Fruit fly (Drosophila melanogaster) whole organism, embryonic: ENCODE results near the gene Kah.

Experiments used
- Adf1 ChIP-seq: fragments of 200-800 bp; sonication (Bioruptor generic); IDR thresholded peaks from 2 replicates; pipeline ENCODE4 v1.3.6; 2022; ENCODE audit warnings: missing biosample characterization, missing genetic modification characterization
- CG12744 ChIP-seq: fragments of 200-800 bp; sonication (Bioruptor generic); optimal IDR thresholded peaks from 2 replicates; lab custom pipeline; 2016; ENCODE audit warnings: missing biosample characterization, missing genetic modification characterization
- CG12769 ChIP-seq: fragments of 200-800 bp; sonication (Bioruptor generic); optimal IDR thresholded peaks from 2 replicates; lab custom pipeline; 2019; ENCODE audit warnings: missing biosample characterization, mild to moderate bottlenecking, missing genetic modification characterization, moderate library complexity
- CG13424 ChIP-seq: fragments of 200-800 bp; sonication (Bioruptor generic); optimal IDR thresholded peaks from 2 replicates; lab custom pipeline; 2019; ENCODE audit warnings: missing biosample characterization, mild to moderate bottlenecking, missing genetic modification characterization, moderate library complexity
- CG14441 ChIP-seq: fragments of 200-800 bp; sonication (Bioruptor generic); IDR thresholded peaks from 2 replicates; pipeline ENCODE4 v1.3.6; 2022; ENCODE audit warnings: missing biosample characterization, missing genetic modification characterization
- CG18011 ChIP-seq: fragments of 200-800 bp; sonication (Bioruptor generic); optimal IDR thresholded peaks from 2 replicates; lab custom pipeline; 2017; ENCODE audit warnings: missing biosample characterization, missing genetic modification characterization, mild to moderate bottlenecking, moderate library complexity, missing genotype
- CG2678 ChIP-seq: fragments of 200-800 bp; sonication (Bioruptor generic); optimal IDR thresholded peaks from 3 replicates; lab custom pipeline; 2019; ENCODE audit warnings: missing biosample characterization, mild to moderate bottlenecking, missing genetic modification characterization, moderate library complexity
- CG34376 ChIP-seq: fragments of 200-800 bp; sonication (Bioruptor generic); optimal IDR thresholded peaks from 2 replicates; lab custom pipeline; 2018; ENCODE audit warnings: missing biosample characterization, mild to moderate bottlenecking, missing genetic modification characterization
- CG43689 ChIP-seq: fragments of 200-800 bp; sonication (Bioruptor generic); IDR thresholded peaks from 2 replicates; pipeline ENCODE4 v1.3.6; 2022; ENCODE audit warnings: missing biosample characterization, missing genetic modification characterization
- CG6654 ChIP-seq: fragments of 200-800 bp; sonication (Bioruptor generic); optimal IDR thresholded peaks from 2 replicates; lab custom pipeline; 2017; ENCODE audit warnings: missing biosample characterization, mild to moderate bottlenecking, missing genetic modification characterization
- CG6689 ChIP-seq: fragments of 200-800 bp; sonication (Bioruptor generic); IDR thresholded peaks from 2 replicates; pipeline ENCODE4 v1.3.6; 2022; ENCODE audit warnings: missing biosample characterization, missing genetic modification characterization
- CG7963 ChIP-seq: fragments of 200-800 bp; sonication (Bioruptor generic); IDR thresholded peaks from 3 replicates; pipeline ENCODE4 v1.3.6; 2022; ENCODE audit warnings: missing biosample characterization, missing genetic modification characterization; ENCODE audit not compliant: partially characterized antibody
- CG8359 ChIP-seq: fragments of 200-800 bp; sonication (Bioruptor generic); optimal IDR thresholded peaks from 2 replicates; lab custom pipeline; 2017; ENCODE audit warnings: missing biosample characterization, mild to moderate bottlenecking, missing genetic modification characterization, borderline replicate concordance
- Chrac-16 ChIP-seq: fragments of 200-800 bp; sonication (Bioruptor generic); optimal IDR thresholded peaks from 3 replicates; lab custom pipeline; 2016; ENCODE audit warnings: missing biosample characterization, missing genetic modification characterization
- CoRest ChIP-seq: fragments of 200-800 bp; sonication (Bioruptor generic); optimal IDR thresholded peaks from 3 replicates; lab custom pipeline; 2018; ENCODE audit warnings: missing biosample characterization, mild to moderate bottlenecking, missing genetic modification characterization, moderate library complexity
- Dad ChIP-seq: fragments of 200-800 bp; sonication (Bioruptor generic); optimal IDR thresholded peaks from 3 replicates; lab custom pipeline; 2016; ENCODE audit warnings: missing biosample characterization, missing genetic modification characterization
- Dbx ChIP-seq: fragments of 200-800 bp; sonication (Bioruptor generic); IDR thresholded peaks from 3 replicates; pipeline ENCODE4 v1.3.6; 2022; ENCODE audit warnings: missing biosample characterization, missing genetic modification characterization
- Doc3 ChIP-seq: fragments of 200-800 bp; sonication (Bioruptor generic); IDR thresholded peaks from 3 replicates; pipeline ENCODE4 v1.3.6; 2022; ENCODE audit warnings: missing biosample characterization, missing genetic modification characterization; ENCODE audit not compliant: partially characterized antibody
- Fer3 ChIP-seq: fragments of 200-800 bp; sonication (Bioruptor generic); optimal IDR thresholded peaks from 2 replicates; lab custom pipeline; 2018; ENCODE audit warnings: missing biosample characterization, mild to moderate bottlenecking, missing genetic modification characterization, moderate library complexity
- HLH54F ChIP-seq: fragments of 200-800 bp; sonication (Bioruptor generic); optimal IDR thresholded peaks from 3 replicates; lab custom pipeline; 2016; ENCODE audit warnings: missing biosample characterization, missing genetic modification characterization
- HmgZ ChIP-seq: fragments of 200-800 bp; sonication (Bioruptor generic); optimal IDR thresholded peaks from 2 replicates; lab custom pipeline; 2018; ENCODE audit warnings: missing biosample characterization, mild to moderate bottlenecking, missing genetic modification characterization
- Hr78 ChIP-seq, 2 experiments: fragments of 200-800 bp in 1 of 2; fragments of >200 bp in 1 of 2; sonication (Bioruptor generic) in 1 of 2; optimal IDR thresholded peaks; 2 replicates each; lab custom pipeline; 2017 to 2019; ENCODE audit warnings: missing biosample characterization in 2 of 2, missing genetic modification characterization in 2 of 2, mild to moderate bottlenecking in 1 of 2, moderate library complexity in 1 of 2
- Ptx1 ChIP-seq: fragments of 200-800 bp; sonication (Bioruptor generic); IDR thresholded peaks from 2 replicates; pipeline ENCODE4 v1.3.6; 2022; ENCODE audit warnings: missing biosample characterization, missing genetic modification characterization
- Side ChIP-seq: fragments of 200-800 bp; sonication (Bioruptor generic); optimal IDR thresholded peaks from 2 replicates; lab custom pipeline; 2016; ENCODE audit warnings: missing biosample characterization, missing genetic modification characterization
- TFAM ChIP-seq: fragments of 200-800 bp; sonication (Bioruptor generic); optimal IDR thresholded peaks from 2 replicates; lab custom pipeline; 2017; ENCODE audit warnings: missing biosample characterization, missing genetic modification characterization, inconsistent platforms
- ab ChIP-seq: fragments of 200-800 bp; sonication (Bioruptor generic); optimal IDR thresholded peaks from 2 replicates; lab custom pipeline; 2016; ENCODE audit warnings: missing biosample characterization, missing genetic modification characterization
- ac ChIP-seq: fragments of 200-800 bp; sonication (Bioruptor generic); optimal IDR thresholded peaks from 3 replicates; lab custom pipeline; 2017; ENCODE audit warnings: missing biosample characterization, mild to moderate bottlenecking, missing genetic modification characterization
- az2 ChIP-seq: fragments of 200-800 bp; sonication (Bioruptor generic); optimal IDR thresholded peaks from 3 replicates; lab custom pipeline; 2016; ENCODE audit warnings: missing biosample characterization, missing genetic modification characterization
- cg ChIP-seq: fragments of 200-800 bp; sonication (Bioruptor generic); optimal IDR thresholded peaks from 3 replicates; lab custom pipeline; 2019; ENCODE audit warnings: missing biosample characterization, mild to moderate bottlenecking, missing genetic modification characterization, moderate library complexity
- da ChIP-seq: fragments of 200-800 bp; sonication (Bioruptor generic); optimal IDR thresholded peaks from 2 replicates; lab custom pipeline; 2016; ENCODE audit warnings: missing biosample characterization, missing genetic modification characterization
- dysf ChIP-seq: fragments of 200-800 bp; sonication (Bioruptor generic); IDR thresholded peaks from 3 replicates; pipeline ENCODE4 v1.3.6; 2022; ENCODE audit warnings: missing biosample characterization, missing genetic modification characterization
- ewg ChIP-seq: fragments of 200-800 bp; sonication (Bioruptor generic); optimal IDR thresholded peaks from 3 replicates; lab custom pipeline; 2017; ENCODE audit warnings: mild to moderate bottlenecking, missing biosample characterization, missing genetic modification reagents, missing genetic modification characterization
- eyg ChIP-seq: fragments of 200-800 bp; sonication (Bioruptor generic); optimal IDR thresholded peaks from 3 replicates; lab custom pipeline; 2016; ENCODE audit warnings: missing biosample characterization, missing genetic modification characterization
- gcm2 ChIP-seq: fragments of 200-800 bp; sonication (Bioruptor generic); optimal IDR thresholded peaks from 2 replicates; lab custom pipeline; 2016; ENCODE audit warnings: missing biosample characterization, missing genetic modification characterization
- gsb ChIP-seq: fragments of 200-800 bp; sonication (Bioruptor generic); IDR thresholded peaks from 2 replicates; pipeline ENCODE4 v1.3.6; 2022; ENCODE audit warnings: missing biosample characterization, missing genetic modification characterization
- h ChIP-seq: fragments of >200 bp; optimal IDR thresholded peaks from 2 replicates; lab custom pipeline; 2017
- hb ChIP-seq: fragments of 200-800 bp; sonication (Bioruptor generic); IDR thresholded peaks from 3 replicates; pipeline ENCODE4 v1.3.6; 2022; ENCODE audit warnings: missing biosample characterization, missing genetic modification characterization; ENCODE audit not compliant: partially characterized antibody
- jigr1 ChIP-seq: fragments of 200-800 bp; sonication (Bioruptor generic); IDR thresholded peaks from 3 replicates; pipeline ENCODE4 v1.3.6; 2022; ENCODE audit warnings: missing biosample characterization, missing genetic modification characterization
- jumu ChIP-seq: fragments of 200-800 bp; sonication (Bioruptor generic); optimal IDR thresholded peaks from 3 replicates; lab custom pipeline; 2016; ENCODE audit warnings: missing biosample characterization, missing genetic modification characterization
- kah ChIP-seq: fragments of 200-800 bp; sonication (Bioruptor generic); optimal IDR thresholded peaks from 2 replicates; lab custom pipeline; 2018; ENCODE audit warnings: missing biosample characterization, mild to moderate bottlenecking, missing genetic modification characterization
- nmo ChIP-seq: fragments of 200-800 bp; sonication (Bioruptor generic); optimal IDR thresholded peaks from 2 replicates; lab custom pipeline; 2018; ENCODE audit warnings: missing biosample characterization, mild to moderate bottlenecking, missing genetic modification characterization, moderate library complexity
- onecut ChIP-seq: fragments of 200-800 bp; sonication (Bioruptor generic); IDR thresholded peaks from 2 replicates; pipeline ENCODE4 v1.3.6; 2022; ENCODE audit warnings: missing biosample characterization, missing genetic modification characterization
- prd ChIP-seq, 3 experiments: fragments of >200 bp in 2 of 3; fragments of 200-800 bp in 1 of 3; sonication (Bioruptor generic) in 1 of 3; optimal IDR thresholded peaks in 2 of 3; IDR thresholded peaks in 1 of 3; 2 replicates in 2 of 3; 3 replicates in 1 of 3; pipeline versions ENCODE4 v1.3.6 to Lab custom; 2017 to 2022; ENCODE audit warnings: missing biosample characterization in 1 of 3, missing genetic modification characterization in 1 of 3
- pzg ChIP-seq: fragments of 200-800 bp; sonication (Bioruptor generic); optimal IDR thresholded peaks from 3 replicates; lab custom pipeline; 2018; ENCODE audit warnings: missing biosample characterization, mild to moderate bottlenecking, missing genetic modification characterization, moderate library complexity
- sr ChIP-seq: fragments of 200-800 bp; sonication (Bioruptor generic); IDR thresholded peaks from 3 replicates; pipeline ENCODE4 v1.3.6; 2022; ENCODE audit warnings: missing biosample characterization, missing genetic modification characterization
- stc ChIP-seq: fragments of 200-800 bp; sonication (Bioruptor generic); IDR thresholded peaks from 2 replicates; pipeline ENCODE4 v1.3.6; 2022; ENCODE audit warnings: missing biosample characterization, missing genetic modification characterization
- tin ChIP-seq: fragments of 200-800 bp; sonication (Bioruptor generic); optimal IDR thresholded peaks from 3 replicates; lab custom pipeline; 2016; ENCODE audit warnings: missing biosample characterization, missing genetic modification characterization
- yki ChIP-seq: fragments of >200 bp; optimal IDR thresholded peaks from 3 replicates; lab custom pipeline; 2018
- zf30C ChIP-seq: fragments of 200-800 bp; sonication (Bioruptor generic); optimal IDR thresholded peaks from 3 replicates; lab custom pipeline; 2018; ENCODE audit warnings: missing biosample characterization, mild to moderate bottlenecking, missing genetic modification characterization

The Kah gene

dm6 chr3L:606490-607327 is 17.6 kb upstream of the Kah start, which contains the start of gene Reg-2:
TSS of gene Reg-2 (minus strand) at chr3L:606569.
- no peak for TF ChIP-seq jumu (GFP tag; lab: Kevin White, UChicago)
- no peak for TF ChIP-seq gsb
- no peak for TF ChIP-seq tin
- TF ChIP-seq yki (lab: Kevin White, UChicago), result no peak
- no peak for TF ChIP-seq Fer3
- no peak for TF ChIP-seq CG13424
- TF ChIP-seq CG18011 (GFP tag; lab: Kevin White, UChicago), result no peak
- TF ChIP-seq HmgZ (tag; lab: Kevin White, UChicago), result no peak
- TF ChIP-seq CoRest (tag; lab: Kevin White, UChicago), result peak; percentile 40
- peak; percentile 28 for TF ChIP-seq Chrac-16 (GFP tag; lab: Kevin White, UChicago)
- TF ChIP-seq TFAM, result no peak
- no peak for TF ChIP-seq ab (GFP tag; lab: Kevin White, UChicago)
- no peak for TF ChIP-seq da (GFP tag; lab: Kevin White, UChicago)
- TF ChIP-seq Hr78 (GFP tag; optimal IDR thresholded peaks at IDR 0.05; lab: Kevin White, UChicago), result peak in 1 of 2 experiments; percentile 62
- TF ChIP-seq gcm2, result no peak
- TF ChIP-seq CG2678 (tag; lab: Kevin White, UChicago), result no peak
- TF ChIP-seq ewg (GFP tag; lab: Kevin White, UChicago), result no peak
- peak; percentile 18 for TF ChIP-seq cg
- no peak for TF ChIP-seq HLH54F (GFP tag; lab: Kevin White, UChicago)
- TF ChIP-seq pzg (GFP tag; lab: Kevin White, UChicago), result peak; percentile 28
- TF ChIP-seq CG14441 (GFP tag; lab: Robert Waterston, UW), result no peak
- no peak for TF ChIP-seq CG7963 (GFP tag; lab: Robert Waterston, UW)
- TF ChIP-seq Dbx (GFP tag; lab: Robert Waterston, UW), result peak; percentile 6; the same call in 1 of the 3 replicates
- TF ChIP-seq zf30C, result no peak
- TF ChIP-seq dysf (GFP tag; lab: Robert Waterston, UW), result no peak; the same call in 2 of the 3 replicates
- no peak for TF ChIP-seq h (lab: Kevin White, UChicago)
- TF ChIP-seq kah (GFP tag; lab: Kevin White, UChicago), result no peak
- TF ChIP-seq jigr1 (GFP tag; lab: Robert Waterston, UW), result no peak
- no peak for TF ChIP-seq az2 (GFP tag; lab: Kevin White, UChicago)
- TF ChIP-seq Side (GFP tag; lab: Kevin White, UChicago), result no peak
- TF ChIP-seq eyg (GFP tag; lab: Kevin White, UChicago), result no peak
- TF ChIP-seq onecut, result peak; percentile 13; the same call in 1 of the 2 replicates
- no peak for TF ChIP-seq sr (GFP tag; lab: Robert Waterston, UW)
- TF ChIP-seq Adf1, result no peak
- no peak for TF ChIP-seq CG12744 (GFP tag; lab: Kevin White, UChicago)
- no peak for TF ChIP-seq Dad (GFP tag; lab: Kevin White, UChicago)
- no peak for TF ChIP-seq CG8359
- no peak for TF ChIP-seq prd (optimal IDR thresholded peaks at IDR 0.05; lab: Kevin White, UChicago)
- peak; percentile 14; the same call in 1 of the 3 replicates for TF ChIP-seq prd (GFP tag; IDR thresholded peaks at IDR 0.05; lab: Robert Waterston, UW)
- TF ChIP-seq CG12769, result peak; percentile 26
- no peak for TF ChIP-seq Doc3
- TF ChIP-seq CG6654 (GFP tag; lab: Kevin White, UChicago), result no peak
- TF ChIP-seq hb (GFP tag; lab: Robert Waterston, UW), result no peak
- no peak for TF ChIP-seq stc (GFP tag; lab: Robert Waterston, UW)
- TF ChIP-seq CG6689 (GFP tag; lab: Robert Waterston, UW), result no peak
- peak; percentile 99 for TF ChIP-seq CG34376 (GFP tag; lab: Kevin White, UChicago)
- no peak for TF ChIP-seq Ptx1 (GFP tag; lab: Robert Waterston, UW)
- peak; percentile 28 for TF ChIP-seq nmo (GFP tag; lab: Kevin White, UChicago)
- no peak for TF ChIP-seq CG43689
- no peak for TF ChIP-seq ac (GFP tag; lab: Kevin White, UChicago)
